Fruit fly (Drosophila melanogaster) whole organism, embryonic: Measurements from ENCODE around the gene CG7304.

ENCODE experiments used
- Aef1 ChIP-seq: fragments of 200-800 bp; sonication (Bioruptor generic); IDR thresholded peaks from 3 replicates; pipeline ENCODE4 v1.3.6; 2022; ENCODE audit warnings: missing biosample characterization, missing genetic modification characterization
- CG10462 ChIP-seq: fragments of 200-800 bp; sonication (Bioruptor generic); optimal IDR thresholded peaks from 2 replicates; lab custom pipeline; 2016; ENCODE audit warnings: missing biosample characterization, missing genetic modification characterization
- CG11093 ChIP-seq: fragments of 200-800 bp; sonication (Bioruptor generic); IDR thresholded peaks from 3 replicates; pipeline ENCODE4 v1.3.6; 2022; ENCODE audit warnings: missing biosample characterization, missing genetic modification characterization
- CG11560 ChIP-seq: fragments of 200-800 bp; sonication (Bioruptor generic); IDR thresholded peaks from 3 replicates; pipeline ENCODE4 v1.3.6; 2022; ENCODE audit warnings: missing biosample characterization, missing genetic modification characterization
- CG11695 ChIP-seq: fragments of 200-800 bp; sonication (Bioruptor generic); IDR thresholded peaks from 3 replicates; pipeline ENCODE4 v1.3.6; 2022; ENCODE audit warnings: missing biosample characterization, missing genetic modification characterization
- CG11696 ChIP-seq: fragments of 200-800 bp; sonication (Bioruptor generic); IDR thresholded peaks from 2 replicates; pipeline ENCODE4 v1.3.6; 2022; ENCODE audit warnings: missing biosample characterization, missing genetic modification characterization
- CG12391 ChIP-seq: fragments of 200-800 bp; sonication (Bioruptor generic); optimal IDR thresholded peaks from 3 replicates; lab custom pipeline; 2018; ENCODE audit warnings: missing biosample characterization, mild to moderate bottlenecking, missing genetic modification characterization, moderate library complexity
- CG13123 ChIP-seq: fragments of 200-800 bp; sonication (Bioruptor generic); optimal IDR thresholded peaks from 2 replicates; lab custom pipeline; 2016; ENCODE audit warnings: missing biosample characterization, missing genetic modification characterization
- CG14014 ChIP-seq: fragments of 200-800 bp; sonication (Bioruptor generic); IDR thresholded peaks from 2 replicates; pipeline ENCODE4 v1.3.6; 2022; ENCODE audit warnings: missing biosample characterization, missing genetic modification characterization
- CG17328 ChIP-seq: fragments of 200-800 bp; sonication (Bioruptor generic); IDR thresholded peaks from 2 replicates; pipeline ENCODE4 v1.3.6; 2022; ENCODE audit warnings: missing biosample characterization, missing genetic modification characterization
- CG17361 ChIP-seq: fragments of 200-800 bp; sonication (Bioruptor generic); IDR thresholded peaks from 3 replicates; pipeline ENCODE4 v1.3.6; 2022; ENCODE audit warnings: missing biosample characterization, missing genetic modification characterization
- CG18619 ChIP-seq: fragments of 200-800 bp; sonication (Bioruptor generic); optimal IDR thresholded peaks from 3 replicates; lab custom pipeline; 2017; ENCODE audit warnings: missing biosample characterization, mild to moderate bottlenecking, missing genetic modification characterization
- CG30020 ChIP-seq: fragments of 200-800 bp; optimal IDR thresholded peaks from 2 replicates; lab custom pipeline; 2019; ENCODE audit warnings: missing biosample characterization, mild to moderate bottlenecking, missing genetic modification characterization, moderate library complexity
- CG32772 ChIP-seq: fragments of 200-800 bp; sonication (Bioruptor generic); IDR thresholded peaks from 2 replicates; pipeline ENCODE4 v1.3.6; 2022; ENCODE audit warnings: missing biosample characterization, missing genetic modification characterization
- CG33557 ChIP-seq: fragments of 200-800 bp; sonication (Bioruptor generic); optimal IDR thresholded peaks from 2 replicates; lab custom pipeline; 2019; ENCODE audit warnings: missing biosample characterization, mild to moderate bottlenecking, missing genetic modification characterization, moderate library complexity
- CG4854 ChIP-seq: fragments of 200-800 bp; sonication (Bioruptor generic); optimal IDR thresholded peaks from 2 replicates; lab custom pipeline; 2016; ENCODE audit warnings: missing biosample characterization, missing genetic modification characterization, inconsistent platforms
- CG7839 ChIP-seq: fragments of 200-800 bp; sonication (Bioruptor generic); optimal IDR thresholded peaks from 3 replicates; lab custom pipeline; 2018; ENCODE audit warnings: missing biosample characterization, mild to moderate bottlenecking, missing genetic modification characterization, moderate library complexity
- CHES-1-like ChIP-seq: fragments of 200-800 bp; sonication (Bioruptor generic); optimal IDR thresholded peaks from 2 replicates; lab custom pipeline; 2016; ENCODE audit warnings: missing biosample characterization, missing genetic modification characterization
- D19B ChIP-seq: fragments of 200-800 bp; sonication (Bioruptor generic); optimal IDR thresholded peaks from 2 replicates; lab custom pipeline; 2017; ENCODE audit warnings: missing biosample characterization, mild to moderate bottlenecking, missing genetic modification characterization
- Dll ChIP-seq: fragments of 200-800 bp; sonication (Bioruptor generic); IDR thresholded peaks from 4 replicates; pipeline ENCODE4 v1.3.6; 2022; ENCODE audit warnings: missing biosample characterization, missing genetic modification characterization; ENCODE audit not compliant: partially characterized antibody
- E2f1 ChIP-seq: fragments of 200-800 bp; sonication (Bioruptor generic); IDR thresholded peaks from 2 replicates; pipeline ENCODE4 v1.3.6; 2022; ENCODE audit warnings: missing biosample characterization, missing genetic modification characterization
- ERR ChIP-seq: fragments of 200-800 bp; sonication (Bioruptor generic); optimal IDR thresholded peaks from 2 replicates; lab custom pipeline; 2016; ENCODE audit warnings: missing biosample characterization, missing genetic modification characterization
- Fer1 ChIP-seq: fragments of 200-800 bp; sonication (Bioruptor generic); optimal IDR thresholded peaks from 2 replicates; lab custom pipeline; 2017; ENCODE audit warnings: missing biosample characterization, mild to moderate bottlenecking, missing genetic modification characterization
- Fer2 ChIP-seq: fragments of 200-800 bp; sonication (Bioruptor generic); optimal IDR thresholded peaks from 2 replicates; lab custom pipeline; 2018; ENCODE audit warnings: missing biosample characterization, mild to moderate bottlenecking, missing genetic modification characterization, moderate library complexity
- HLH3B ChIP-seq: fragments of 200-800 bp; sonication (Bioruptor generic); IDR thresholded peaks from 2 replicates; pipeline ENCODE4 v1.3.6; 2022; ENCODE audit warnings: missing biosample characterization, missing genetic modification characterization
- Hr3 ChIP-seq: fragments of 200-800 bp; sonication (Bioruptor generic); optimal IDR thresholded peaks from 3 replicates; lab custom pipeline; 2016; ENCODE audit warnings: missing biosample characterization, missing genetic modification characterization
- Lim3 ChIP-seq: fragments of 200-800 bp; sonication (Bioruptor generic); IDR thresholded peaks from 2 replicates; pipeline ENCODE4 v1.3.6; 2022; ENCODE audit warnings: missing biosample characterization, missing genetic modification characterization
- Mad ChIP-seq: fragments of 200-800 bp; sonication (Bioruptor generic); optimal IDR thresholded peaks from 2 replicates; lab custom pipeline; 2016; ENCODE audit warnings: missing biosample characterization, missing genetic modification characterization
- Mes4 ChIP-seq: fragments of 200-800 bp; sonication (Bioruptor generic); optimal IDR thresholded peaks from 2 replicates; lab custom pipeline; 2016; ENCODE audit warnings: missing biosample characterization, missing genetic modification characterization
- NC2α ChIP-seq: fragments of 200-800 bp; sonication (Bioruptor generic); optimal IDR thresholded peaks from 2 replicates; lab custom pipeline; 2016; ENCODE audit warnings: missing biosample characterization, missing genetic modification characterization
- Rfx ChIP-seq: fragments of 200-800 bp; sonication (Bioruptor generic); IDR thresholded peaks from 2 replicates; pipeline ENCODE4 v1.3.6; 2022; ENCODE audit warnings: missing biosample characterization, missing genetic modification characterization
- Sin3A ChIP-seq: fragments of >200 bp; optimal IDR thresholded peaks from 2 replicates; lab custom pipeline; 2018
- TFAM ChIP-seq: fragments of 200-800 bp; sonication (Bioruptor generic); optimal IDR thresholded peaks from 2 replicates; lab custom pipeline; 2017; ENCODE audit warnings: missing biosample characterization, missing genetic modification characterization, inconsistent platforms
- ac ChIP-seq: fragments of 200-800 bp; sonication (Bioruptor generic); optimal IDR thresholded peaks from 3 replicates; lab custom pipeline; 2017; ENCODE audit warnings: missing biosample characterization, mild to moderate bottlenecking, missing genetic modification characterization
- croc ChIP-seq: fragments of 200-800 bp; sonication (Bioruptor generic); conservative IDR thresholded peaks from 3 replicates; pipeline ENCODE4 v1.3.6; 2022; ENCODE audit warnings: missing biosample characterization, missing genetic modification characterization
- da ChIP-seq: fragments of 200-800 bp; sonication (Bioruptor generic); optimal IDR thresholded peaks from 2 replicates; lab custom pipeline; 2016; ENCODE audit warnings: missing biosample characterization, missing genetic modification characterization
- dati ChIP-seq: fragments of 200-800 bp; sonication (Bioruptor generic); IDR thresholded peaks from 2 replicates; pipeline ENCODE4 v1.3.6; 2022; ENCODE audit warnings: missing biosample characterization, missing genetic modification characterization
- fd102C ChIP-seq: fragments of 200-800 bp; sonication (Bioruptor generic); optimal IDR thresholded peaks from 2 replicates; lab custom pipeline; 2018; ENCODE audit warnings: missing biosample characterization, mild to moderate bottlenecking, missing genetic modification characterization, moderate library complexity
- gce ChIP-seq: fragments of 200-800 bp; sonication (Bioruptor generic); IDR thresholded peaks from 3 replicates; pipeline ENCODE4 v1.3.6; 2022; ENCODE audit warnings: missing biosample characterization, missing genetic modification characterization
- gfzf ChIP-seq: fragments of 200-800 bp; sonication (Bioruptor generic); optimal IDR thresholded peaks from 2 replicates; lab custom pipeline; 2016; ENCODE audit warnings: missing biosample characterization, mild to moderate bottlenecking, missing genetic modification characterization, moderate library complexity
- inv ChIP-seq: fragments of 200-800 bp; sonication (Bioruptor generic); IDR thresholded peaks from 2 replicates; pipeline ENCODE4 v1.3.6; 2022; ENCODE audit warnings: missing biosample characterization, missing genetic modification characterization; ENCODE audit not compliant: partially characterized antibody
- jing ChIP-seq: fragments of 200-800 bp; sonication (Bioruptor generic); optimal IDR thresholded peaks from 2 replicates; lab custom pipeline; 2018; ENCODE audit warnings: missing biosample characterization, mild to moderate bottlenecking, missing genetic modification characterization
- kay ChIP-seq: fragments of 200-800 bp; sonication (Bioruptor generic); optimal IDR thresholded peaks from 2 replicates; lab custom pipeline; 2016; ENCODE audit warnings: missing biosample characterization, missing genetic modification characterization
- kni ChIP-seq: fragments of 200-800 bp; sonication (Bioruptor generic); optimal IDR thresholded peaks from 3 replicates; lab custom pipeline; 2017; ENCODE audit warnings: mild to moderate bottlenecking, missing biosample characterization, missing genetic modification reagents, missing genetic modification characterization
- nom ChIP-seq: fragments of 200-800 bp; sonication (Bioruptor generic); optimal IDR thresholded peaks from 2 replicates; lab custom pipeline; 2017; ENCODE audit warnings: missing biosample characterization, missing genetic modification characterization, mild to moderate bottlenecking, moderate library complexity, missing genetic modification reagents
- prd ChIP-seq, 3 experiments: fragments of >200 bp in 2 of 3; fragments of 200-800 bp in 1 of 3; sonication (Bioruptor generic) in 1 of 3; optimal IDR thresholded peaks in 2 of 3; IDR thresholded peaks in 1 of 3; 2 replicates in 2 of 3; 3 replicates in 1 of 3; pipeline versions ENCODE4 v1.3.6 to Lab custom; 2017 to 2022; ENCODE audit warnings: missing biosample characterization in 1 of 3, missing genetic modification characterization in 1 of 3
- pros ChIP-seq: fragments of 200-800 bp; sonication (Bioruptor generic); optimal IDR thresholded peaks from 3 replicates; lab custom pipeline; 2019; ENCODE audit warnings: missing biosample characterization, mild to moderate bottlenecking, missing genetic modification characterization, moderate library complexity
- sima ChIP-seq: fragments of 200-800 bp; sonication (Bioruptor generic); optimal IDR thresholded peaks from 2 replicates; lab custom pipeline; 2016; ENCODE audit warnings: missing biosample characterization, missing genetic modification characterization
- sqz ChIP-seq: fragments of 200-800 bp; sonication (Bioruptor generic); optimal IDR thresholded peaks from 3 replicates; lab custom pipeline; 2018; ENCODE audit warnings: missing biosample characterization, mild to moderate bottlenecking, missing genetic modification characterization

Gene CG7304

dm6 chr3L:15715788-15716503, 36.4 kb downstream of the CG7304 start, which contains the start of gene CG42571 (continued):
- TF ChIP-seq CG18619, result peak; percentile 4
- TF ChIP-seq Sin3A (lab: Kevin White, UChicago), result no peak
- TF ChIP-seq Mes4 (GFP tag; lab: Kevin White, UChicago), result peak; percentile 40
- TF ChIP-seq Mad (GFP tag; lab: Kevin White, UChicago), result peak; percentile 13
- no peak for TF ChIP-seq prd (optimal IDR thresholded peaks at IDR 0.05; lab: Kevin White, UChicago)
- peak; percentile 35; the same call in 1 of the 3 replicates for TF ChIP-seq prd (GFP tag; IDR thresholded peaks at IDR 0.05; lab: Robert Waterston, UW)
- no peak for TF ChIP-seq Hr3
- TF ChIP-seq CG11695 (GFP tag; lab: Robert Waterston, UW), result peak; percentile 42; the same call in 1 of the 3 replicates
- peak; percentile 20 for TF ChIP-seq CG10462 (GFP tag; lab: Kevin White, UChicago)
- no peak for TF ChIP-seq inv
- TF ChIP-seq fd102C, result peak; percentile 21
- no peak for TF ChIP-seq Aef1
- no peak for TF ChIP-seq Lim3 (GFP tag; lab: Robert Waterston, UW)
- peak; percentile 4 for TF ChIP-seq CG12391 (tag; lab: Kevin White, UChicago)
- peak; percentile 43; the same call in 1 of the 2 replicates for TF ChIP-seq CG11696
- TF ChIP-seq CG17328 (GFP tag; lab: Robert Waterston, UW), result peak; percentile 54; the same call in 1 of the 2 replicates
- TF ChIP-seq CG17361 (GFP tag; lab: Robert Waterston, UW), result no peak; the same call in 2 of the 3 replicates
- TF ChIP-seq CG4854 (GFP tag; lab: Kevin White, UChicago), result no peak
- no peak for TF ChIP-seq gfzf (GFP tag; lab: Kevin White, UChicago)
- peak; percentile 57 for TF ChIP-seq CG33557 (GFP tag; lab: Kevin White, UChicago)
- no peak for TF ChIP-seq dati (GFP tag; lab: Robert Waterston, UW)
- no peak for TF ChIP-seq Fer2 (tag; lab: Kevin White, UChicago)
- no peak for TF ChIP-seq ERR
- TF ChIP-seq TFAM (GFP tag; lab: Kevin White, UChicago), result no peak
- peak; percentile 82 for TF ChIP-seq kni (GFP tag; lab: Kevin White, UChicago)
- TF ChIP-seq sqz (GFP tag; lab: Kevin White, UChicago), result peak; percentile 35
- TF ChIP-seq D19B (GFP tag; lab: Kevin White, UChicago), result no peak
- TF ChIP-seq CG32772, result no peak
- TF ChIP-seq da, result no peak
- no peak for TF ChIP-seq CHES-1-like (GFP tag; lab: Kevin White, UChicago)
- TF ChIP-seq CG13123 (GFP tag; lab: Kevin White, UChicago), result peak; percentile 11
- no peak for TF ChIP-seq CG14014 (GFP tag; lab: Robert Waterston, UW)
- TF ChIP-seq jing (GFP tag; lab: Kevin White, UChicago), result no peak
- TF ChIP-seq HLH3B (GFP tag; lab: Robert Waterston, UW), result peak; percentile 39; the same call in 1 of the 2 replicates
- no peak for TF ChIP-seq CG11560 (tag; lab: Robert Waterston, UW)
- no peak for TF ChIP-seq Rfx (GFP tag; lab: Robert Waterston, UW)
- peak; percentile 56; the same call in 1 of the 3 replicates for TF ChIP-seq gce (GFP tag; lab: Robert Waterston, UW)
- TF ChIP-seq NC2α (GFP tag; lab: Kevin White, UChicago), result peak; percentile 40
- TF ChIP-seq Fer1 (GFP tag; lab: Kevin White, UChicago), result no peak
- TF ChIP-seq ac, result peak; percentile 80
- TF ChIP-seq nom (GFP tag; lab: Kevin White, UChicago), result no peak
- no peak for TF ChIP-seq kay (GFP tag; lab: Kevin White, UChicago)
- TF ChIP-seq Dll (GFP tag; lab: Robert Waterston, UW), result no peak
- TF ChIP-seq CG30020 (tag; lab: Kevin White, UChicago), result no peak
- no peak for TF ChIP-seq E2f1 (GFP tag; lab: Robert Waterston, UW)
- no peak for TF ChIP-seq CG11093 (GFP tag; lab: Robert Waterston, UW)
- TF ChIP-seq CG7839 (tag; lab: Kevin White, UChicago), result no peak
- TF ChIP-seq croc (GFP tag; lab: Robert Waterston, UW), result no peak
- no peak for TF ChIP-seq pros (GFP tag; lab: Kevin White, UChicago)
- TF ChIP-seq sima (GFP tag; lab: Kevin White, UChicago), result no peak
